Worm (Caenorhabditis elegans): ENCODE data around the gene srj-14.
"Not testable (repeated sequence)": the region's sequence is repeated elsewhere in the genome, so short reads cannot be mapped to it uniquely, and the experiment has no call there.

DNA sequence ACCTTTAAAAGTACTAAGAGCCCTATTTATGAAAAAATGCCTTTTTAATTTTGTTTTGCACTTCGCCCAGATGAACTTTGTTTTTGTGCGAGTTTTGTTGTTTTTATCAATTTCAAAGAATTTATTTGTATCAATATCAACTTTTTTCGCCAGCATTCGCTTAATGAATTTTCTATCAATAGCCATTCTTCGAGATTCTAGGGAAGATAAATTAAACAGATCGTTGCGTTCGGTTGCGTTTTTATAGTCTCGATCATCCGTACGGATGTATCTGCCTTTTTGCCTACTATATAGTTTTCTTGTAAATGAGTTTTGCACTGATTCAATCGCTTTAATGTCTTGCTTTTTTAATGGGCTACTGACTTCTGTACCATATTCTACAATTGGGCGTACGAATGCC is 24.0 kb upstream of the srj-14 start, which contains the start of gene nhr-147:
- not testable (repeated sequence) for TF ChIP-seq unc-62 (GFP tag; optimal IDR thresholded peaks at IDR 0.05); repo-1 (tag; optimal IDR thresholded peaks at IDR 0.05); rec-8 (tag; optimal IDR thresholded peaks at IDR 0.05)

Data from whole organism, young adult.